Worm (Caenorhabditis elegans) whole organism, early embryonic: ENCODE data around the gene Y105C5A.1.
"Not testable (repeated sequence)": the region's sequence is repeated elsewhere in the genome, so short reads cannot be mapped to it uniquely, and the experiment has no call there.

Experiments used
- B0310.2 ChIP-seq: sonication (generic microtip); optimal IDR thresholded peaks from 2 replicates; lab custom pipeline; 2016; ENCODE audit warnings: mild to moderate bottlenecking, missing genetic modification characterization, missing compliant biosample characterization
- ceh-13 ChIP-seq: fragments of 200-800 bp; sonication (Bioruptor generic); optimal IDR thresholded peaks from 2 replicates; lab custom pipeline; 2018; ENCODE audit warnings: mild to moderate bottlenecking, missing genetic modification characterization, missing compliant biosample characterization
- ceh-36 ChIP-seq: sonication (generic microtip); optimal IDR thresholded peaks from 2 replicates; lab custom pipeline; 2016; ENCODE audit warnings: missing genetic modification characterization, inconsistent platforms, missing compliant biosample characterization
- ets-7 ChIP-seq: sonication (generic microtip); optimal IDR thresholded peaks from 2 replicates; lab custom pipeline; 2016; ENCODE audit warnings: missing genotype, missing genetic modification characterization, missing compliant biosample characterization
- flt-1 ChIP-seq: fragments of 200-800 bp; sonication (Bioruptor generic); IDR thresholded peaks from 2 replicates; pipeline ENCODE4 v1.3.6; 2022; ENCODE audit warnings: missing genetic modification characterization, missing compliant biosample characterization
- hmbx-1 ChIP-seq: sonication (generic microtip); optimal IDR thresholded peaks from 2 replicates; lab custom pipeline; 2016; ENCODE audit warnings: mild to moderate bottlenecking, missing genetic modification characterization, missing compliant biosample characterization
- hnd-1 ChIP-seq: sonication (generic microtip); optimal IDR thresholded peaks from 2 replicates; lab custom pipeline; 2016; ENCODE audit warnings: missing genetic modification characterization, missing compliant biosample characterization
- sea-1 ChIP-seq: fragments of 200-800 bp; sonication (Bioruptor generic); conservative IDR thresholded peaks from 2 replicates; pipeline ENCODE4 v1.3.6; 2022; ENCODE audit warnings: missing genetic modification characterization, missing compliant biosample characterization
- tra-4 ChIP-seq: sonication (generic microtip); optimal IDR thresholded peaks from 2 replicates; lab custom pipeline; 2017; ENCODE audit warnings: missing genetic modification characterization, missing compliant biosample characterization

The Y105C5A.1 gene

DNA sequence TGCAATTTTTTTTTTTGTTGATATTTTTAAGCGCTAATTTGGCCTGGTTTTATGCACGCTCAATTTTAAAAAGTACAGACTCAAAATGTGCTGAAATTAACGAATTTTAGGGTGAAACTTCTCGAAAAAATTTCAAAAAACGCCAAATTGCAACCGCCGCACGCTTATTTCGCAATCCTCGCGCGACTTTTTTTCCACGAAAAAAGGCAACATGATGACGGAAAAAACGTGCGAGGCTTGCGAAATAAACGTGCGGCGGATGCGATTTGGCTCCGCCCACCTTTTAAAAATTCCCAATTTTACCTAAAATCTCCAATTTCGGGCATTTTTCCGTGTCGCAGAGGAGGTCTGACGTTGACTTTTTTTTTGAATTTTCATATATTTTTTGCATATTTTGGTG lies 39.3 kb downstream of the Y105C5A.1 start:
- TF ChIP-seq flt-1 (GFP tag; lab: Robert Waterston, UW) (no peak), sea-1 (GFP tag; lab: Robert Waterston, UW) (no peak), hnd-1 (tag; lab: Kevin White, UChicago) (no peak)

DNA sequence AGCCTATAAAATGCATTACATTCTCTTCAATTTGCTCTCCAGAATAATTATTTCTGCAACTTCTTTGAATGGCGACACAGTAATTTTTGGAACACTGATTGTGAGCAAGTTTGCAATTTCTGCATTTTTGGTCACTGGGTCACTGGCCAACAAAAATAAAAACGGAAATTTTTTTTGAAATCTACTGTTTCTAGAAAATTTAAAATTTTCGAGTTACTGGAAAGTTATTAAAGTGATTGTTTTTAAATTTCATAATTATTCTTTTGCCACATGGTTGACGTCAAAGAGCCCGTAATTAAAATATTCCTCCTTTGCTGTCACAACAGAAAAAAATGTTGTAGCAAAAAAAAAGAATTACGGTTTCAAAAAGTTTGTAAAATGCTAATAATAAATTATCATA lies 40.5 kb downstream of the Y105C5A.1 start:
- TF ChIP-seq ceh-36 (tag; lab: Kevin White, UChicago): no peak
- no peak for TF ChIP-seq hmbx-1
- TF ChIP-seq sea-1 (GFP tag; lab: Robert Waterston, UW): no peak
- no peak for TF ChIP-seq tra-4 (tag; lab: Kevin White, UChicago)
- TF ChIP-seq ets-7: no peak
- TF ChIP-seq B0310.2 (tag; lab: Kevin White, UChicago): no peak

DNA sequence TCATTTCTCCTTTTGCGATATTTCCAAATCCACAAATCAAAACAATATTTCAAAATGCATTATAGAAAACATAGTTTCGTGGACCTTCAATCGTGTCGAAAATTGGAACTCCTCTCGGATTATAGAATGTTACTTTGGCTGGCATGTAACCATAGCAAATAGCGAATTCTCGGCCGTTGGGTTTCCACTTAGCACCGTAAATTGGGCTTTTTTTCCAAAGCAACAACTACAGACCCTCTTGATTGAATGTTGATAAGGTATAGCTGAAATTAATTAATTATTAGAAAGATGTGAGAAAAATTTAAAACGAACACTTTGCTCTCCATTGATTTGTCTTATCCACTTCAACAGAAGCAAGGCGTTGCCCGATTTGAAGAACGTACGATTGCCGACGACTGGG lies 42.9 kb downstream of the Y105C5A.1 start, which contains the start of gene Y73F8A.32:
Y73F8A.32 (minus strand) TSS at position 101 of the 400 bp plus-strand sequence.
- not testable (repeated sequence) for TF ChIP-seq ets-7; B0310.2 (tag; lab: Kevin White, UChicago); ceh-13 (GFP tag; lab: Kevin White, UChicago)
